Worm (Caenorhabditis elegans) whole organism, L4 larva: ENCODE results near the gene cccp-1.
A peak's percentile ranks its signal among the peaks of the same experiment; 100 is the strongest.

Experiments
- D1046.2 ChIP-seq: fragments of 200-800 bp; sonication (Bioruptor generic); IDR thresholded peaks from 2 replicates; pipeline ENCODE4 v1.3.6; 2022; ENCODE audit warnings: missing genetic modification characterization, missing compliant biosample characterization
- F49E8.2 ChIP-seq: sonication (generic microtip); optimal IDR thresholded peaks from 2 replicates; lab custom pipeline; 2016; ENCODE audit warnings: missing compliant biosample characterization, mild to moderate bottlenecking, missing genetic modification characterization, borderline replicate concordance
- R02D3.7 ChIP-seq: fragments of 150-350 bp; sonication (generic microtip); optimal IDR thresholded peaks from 3 replicates; lab custom pipeline; 2014; ENCODE audit warnings: missing biosample characterization, missing genetic modification characterization
- Y5F2A.4 ChIP-seq: fragments of 200-800 bp; sonication (Bioruptor generic); optimal IDR thresholded peaks from 2 replicates; lab custom pipeline; 2018; ENCODE audit warnings: mild to moderate bottlenecking, missing genetic modification characterization, missing compliant biosample characterization
- Y75B8A.6 ChIP-seq: fragments of 200-800 bp; sonication (Bioruptor generic); IDR thresholded peaks from 2 replicates; pipeline ENCODE4 v1.3.6; 2022; ENCODE audit warnings: missing genetic modification reagents, missing genetic modification characterization, missing compliant biosample characterization
- ZK546.5 ChIP-seq, 2 experiments: sonication (generic microtip); optimal IDR thresholded peaks; 2 replicates each; lab custom pipeline; 2017; ENCODE audit warnings: missing biosample characterization in 2 of 2, missing genetic modification characterization in 2 of 2
- aha-1 ChIP-seq: fragments of 150-350 bp; peaks from one replicate; lab custom pipeline; 2014; ENCODE audit warnings: missing biosample characterization, missing genetic modification characterization
- aly-2 ChIP-seq: sonication (generic microtip); optimal IDR thresholded peaks from 2 replicates; lab custom pipeline; 2018; ENCODE audit warnings: missing biosample characterization, missing genetic modification characterization
- attf-4 ChIP-seq: sonication (generic microtip); optimal IDR thresholded peaks from 3 replicates; lab custom pipeline; 2017; ENCODE audit warnings: missing biosample characterization, missing genetic modification characterization
- ceh-20 ChIP-seq: fragments of 200-800 bp; sonication (Bioruptor generic); IDR thresholded peaks from 2 replicates; pipeline ENCODE4 v1.3.6; 2022; ENCODE audit warnings: missing genetic modification reagents, missing genetic modification characterization, missing compliant biosample characterization
- ceh-28 ChIP-seq: fragments of 150-350 bp; optimal IDR thresholded peaks from 2 replicates; lab custom pipeline; 2014; ENCODE audit warnings: missing biosample characterization, missing genetic modification reagents, missing genetic modification characterization
- ces-1 ChIP-seq: fragments of 150-350 bp; sonication (generic microtip); optimal IDR thresholded peaks from 4 replicates; lab custom pipeline; 2014; ENCODE audit warnings: missing biosample characterization, missing genetic modification reagents, missing genetic modification characterization
- daf-16 ChIP-seq, 3 experiments: sonication (generic microtip); optimal IDR thresholded peaks; 2 replicates each; lab custom pipeline; 2016 to 2017; ENCODE audit warnings: missing genetic modification characterization in 3 of 3, missing genetic modification reagents in 3 of 3, mild to moderate bottlenecking in 2 of 3, missing compliant biosample characterization in 2 of 3, missing biosample characterization in 1 of 3, moderate library complexity in 1 of 3
- dmd-6 ChIP-seq: fragments of 200-800 bp; sonication (Bioruptor generic); IDR thresholded peaks from 2 replicates; pipeline ENCODE4 v1.3.6; 2022; ENCODE audit warnings: missing genetic modification reagents, missing genetic modification characterization, missing compliant biosample characterization
- dpl-1 ChIP-seq: fragments of 150-350 bp; optimal IDR thresholded peaks from 2 replicates; lab custom pipeline; 2014; ENCODE audit warnings: missing biosample characterization, missing genetic modification reagents, missing genetic modification characterization
- dve-1 ChIP-seq: sonication (generic microtip); optimal IDR thresholded peaks from 2 replicates; lab custom pipeline; 2017; ENCODE audit warnings: antibody characterized with exemption, mild to moderate bottlenecking, missing genetic modification characterization, missing compliant biosample characterization; ENCODE audit not compliant: insufficient read depth
- fos-1 ChIP-seq: fragments of 150-350 bp; optimal IDR thresholded peaks from 2 replicates; lab custom pipeline; 2014; ENCODE audit warnings: missing biosample characterization, missing genetic modification characterization
- hif-1 ChIP-seq, 2 experiments: sonication (generic microtip); optimal IDR thresholded peaks; 2 replicates each; lab custom pipeline; 2016 to 2017; ENCODE audit warnings: missing compliant biosample characterization in 2 of 2, missing genetic modification characterization in 2 of 2, missing genetic modification reagents in 2 of 2, missing genotype in 2 of 2, mild to moderate bottlenecking in 1 of 2
- hlh-30 ChIP-seq: sonication (generic microtip); optimal IDR thresholded peaks from 2 replicates; lab custom pipeline; 2017; ENCODE audit warnings: antibody characterized with exemption, mild to moderate bottlenecking, missing genetic modification characterization, missing compliant biosample characterization; ENCODE audit not compliant: insufficient read depth
- hmg-1.1 ChIP-seq: fragments of 200-800 bp; sonication (Bioruptor generic); IDR thresholded peaks from 2 replicates; pipeline ENCODE4 v1.3.6; 2022; ENCODE audit warnings: missing genetic modification reagents, missing genetic modification characterization, missing compliant biosample characterization
- lim-7 ChIP-seq: fragments of 200-800 bp; sonication (Bioruptor generic); IDR thresholded peaks from 2 replicates; pipeline ENCODE4 v1.3.6; 2022; ENCODE audit warnings: missing genetic modification characterization, missing compliant biosample characterization
- lin-1 ChIP-seq: fragments of 200-800 bp; sonication (Bioruptor generic); IDR thresholded peaks from 2 replicates; pipeline ENCODE4 v1.3.6; 2022; ENCODE audit warnings: missing genetic modification reagents, missing genetic modification characterization, missing compliant biosample characterization
- lin-38 ChIP-seq: fragments of 200-800 bp; sonication (Bioruptor generic); IDR thresholded peaks from 2 replicates; pipeline ENCODE4 v1.3.6; 2022; ENCODE audit warnings: missing genetic modification reagents, missing genetic modification characterization, missing compliant biosample characterization
- lsy-2 ChIP-seq, 2 experiments: fragments of 150-350 bp in 1 of 2; sonication (generic microtip) in 1 of 2; optimal IDR thresholded peaks; 2 replicates each; lab custom pipeline; 2014 to 2017; ENCODE audit warnings: missing biosample characterization in 2 of 2, missing genetic modification characterization in 2 of 2
- madf-5 ChIP-seq, 2 experiments: fragments of 200-800 bp; sonication (Bioruptor generic); IDR thresholded peaks; 2 replicates each; pipeline ENCODE4 v1.3.6; 2022; ENCODE audit warnings: missing compliant biosample characterization in 2 of 2, missing genetic modification characterization in 2 of 2
- mdl-1 ChIP-seq, 2 experiments: fragments of 150-350 bp in 1 of 2; sonication (generic microtip) in 1 of 2; optimal IDR thresholded peaks; 2 replicates each; lab custom pipeline; 2014 to 2017; ENCODE audit warnings: missing biosample characterization in 2 of 2, missing genetic modification characterization in 2 of 2
- mes-2 ChIP-seq: sonication (generic microtip); optimal IDR thresholded peaks from 2 replicates; lab custom pipeline; 2016; ENCODE audit warnings: missing genotype, mild to moderate bottlenecking, missing genetic modification characterization, missing compliant biosample characterization; ENCODE audit not compliant: poor library complexity, severe bottlenecking
- mxl-2 ChIP-seq: fragments of 200-800 bp; sonication (Bioruptor generic); conservative IDR thresholded peaks from 2 replicates; pipeline ENCODE4 v1.3.6; 2022; ENCODE audit warnings: missing genetic modification reagents, missing genetic modification characterization, missing compliant biosample characterization
- nhr-10 ChIP-seq: fragments of 150-350 bp; optimal IDR thresholded peaks from 2 replicates; lab custom pipeline; 2014; ENCODE audit warnings: missing biosample characterization, missing genetic modification characterization
- nhr-102 ChIP-seq: sonication (generic microtip); optimal IDR thresholded peaks from 2 replicates; lab custom pipeline; 2016; ENCODE audit warnings: mild to moderate bottlenecking, missing genetic modification characterization, moderate library complexity, missing compliant biosample characterization
- nhr-111 ChIP-seq: fragments of 200-800 bp; sonication (Bioruptor generic); optimal IDR thresholded peaks from 2 replicates; lab custom pipeline; 2018; ENCODE audit warnings: mild to moderate bottlenecking, missing genetic modification characterization, missing compliant biosample characterization
- nhr-28 ChIP-seq: fragments of 150-350 bp; optimal IDR thresholded peaks from 2 replicates; lab custom pipeline; 2014; ENCODE audit warnings: missing biosample characterization, missing genetic modification characterization
- nhr-41 ChIP-seq: fragments of 200-800 bp; sonication (Bioruptor generic); IDR thresholded peaks from 2 replicates; pipeline ENCODE4 v1.3.6; 2022; ENCODE audit warnings: missing genetic modification reagents, missing genetic modification characterization, missing compliant biosample characterization
- nhr-77 ChIP-seq: fragments of 150-350 bp; optimal IDR thresholded peaks from 2 replicates; lab custom pipeline; 2014; ENCODE audit warnings: missing biosample characterization, missing genetic modification characterization
- php-3 ChIP-seq: fragments of 200-800 bp; sonication (Bioruptor generic); IDR thresholded peaks from 2 replicates; pipeline ENCODE4 v1.3.6; 2022; ENCODE audit warnings: missing genetic modification reagents, missing genetic modification characterization, missing compliant biosample characterization
- pqm-1 ChIP-seq: sonication (generic microtip); optimal IDR thresholded peaks from 2 replicates; lab custom pipeline; 2017; ENCODE audit warnings: missing biosample characterization, missing genetic modification characterization
- saeg-2 ChIP-seq: fragments of 200-800 bp; sonication (Bioruptor generic); IDR thresholded peaks from 2 replicates; pipeline ENCODE4 v1.3.6; 2022; ENCODE audit warnings: missing genetic modification reagents, missing genetic modification characterization, missing compliant biosample characterization
- skn-1 ChIP-seq: fragments of 150-350 bp; optimal IDR thresholded peaks from 2 replicates; lab custom pipeline; 2014; ENCODE audit warnings: missing biosample characterization, missing genetic modification characterization
- unc-130 ChIP-seq: sonication (generic microtip); optimal IDR thresholded peaks from 2 replicates; lab custom pipeline; 2016; ENCODE audit warnings: missing genetic modification reagents, missing genetic modification characterization, missing compliant biosample characterization
- zfp-2 ChIP-seq: sonication (generic microtip); optimal IDR thresholded peaks from 2 replicates; lab custom pipeline; 2016; ENCODE audit warnings: mild to moderate bottlenecking, missing genetic modification characterization, missing compliant biosample characterization
- zip-11 ChIP-seq: fragments of 200-800 bp; sonication (Bioruptor generic); IDR thresholded peaks from 2 replicates; pipeline ENCODE4 v1.3.6; 2022; ENCODE audit warnings: missing genetic modification characterization, missing compliant biosample characterization
- ztf-7 ChIP-seq: fragments of 150-350 bp; optimal IDR thresholded peaks from 2 replicates; lab custom pipeline; 2014; ENCODE audit warnings: missing biosample characterization, missing genetic modification characterization

The cccp-1 gene

ce11 chrIII:12453785-12454184 lies 18.9 kb upstream of the cccp-1 start:
- TF ChIP-seq F49E8.2 (tag; lab: Kevin White, UChicago) (no peak), Y5F2A.4 (GFP tag; lab: Kevin White, UChicago) (no peak), dmd-6 (GFP tag; lab: Robert Waterston, UW) (peak; percentile 31), php-3 (GFP tag; lab: Robert Waterston, UW) (peak; percentile 44), daf-16 (GFP tag; optimal IDR thresholded peaks at IDR 0.05; lab: Kevin White, UChicago) (no peak), daf-16 (tag; optimal IDR thresholded peaks at IDR 0.05; lab: Kevin White, UChicago) (peak; percentile 75), hif-1 (tag; optimal IDR thresholded peaks at IDR 0.05; lab: Kevin White, UChicago) (no peak), dve-1 (tag; lab: Kevin White, UChicago) (peak; percentile 29), attf-4 (no peak), fos-1 (tag; lab: Kevin White, UChicago) (no peak), nhr-111 (GFP tag; lab: Kevin White, UChicago) (no peak), nhr-77 (no peak), aha-1 (peak; percentile 89), Y75B8A.6 (GFP tag; lab: Robert Waterston, UW) (no peak), saeg-2 (GFP tag; lab: Robert Waterston, UW) (no peak), nhr-28 (peak; percentile 32), mes-2 (tag; lab: Kevin White, UChicago) (peak; percentile 19), nhr-41 (GFP tag; lab: Robert Waterston, UW) (no peak), hlh-30 (tag; lab: Kevin White, UChicago) (peak; percentile 2), zip-11 (GFP tag; lab: Robert Waterston, UW) (no peak), mxl-2 (no peak), ZK546.5 (tag; optimal IDR thresholded peaks at IDR 0.05; lab: Kevin White, UChicago) (no peak), R02D3.7 (tag; lab: Kevin White, UChicago) (no peak), ceh-28 (tag; lab: Kevin White, UChicago) (peak; percentile 62), pqm-1 (tag; lab: Kevin White, UChicago) (peak; percentile 75), skn-1 (tag; lab: Kevin White, UChicago) (no peak), nhr-10 (tag; lab: Kevin White, UChicago) (no peak)

- peak in 1 of 2 experiments; percentile 33 for TF ChIP-seq lsy-2 (tag; optimal IDR thresholded peaks at IDR 0.05; lab: Kevin White, UChicago)
- peak; percentile 67 for TF ChIP-seq lin-38 (GFP tag; lab: Robert Waterston, UW)
- no peak for TF ChIP-seq lim-7 (GFP tag; lab: Robert Waterston, UW)
- TF ChIP-seq aha-1 = peak; percentile 49
- peak; percentile 47 for TF ChIP-seq mes-2 (tag; lab: Kevin White, UChicago)
Observed at ce11 chrIII:12455651-12456420, 16.8 kb upstream of the cccp-1 start.

- TF ChIP-seq ces-1 (no peak), ceh-28 (tag; lab: Kevin White, UChicago) (peak; percentile 62), dve-1 (tag; lab: Kevin White, UChicago) (peak; percentile 81), nhr-102 (tag; lab: Kevin White, UChicago) (no peak), aly-2 (no peak), nhr-10 (tag; lab: Kevin White, UChicago) (no peak), dpl-1 (peak; percentile 38), ceh-20 (GFP tag; lab: Robert Waterston, UW) (no peak), hif-1 (tag; optimal IDR thresholded peaks at IDR 0.05; lab: Kevin White, UChicago) (peak in 1 of 2 experiments; percentile 27), F49E8.2 (tag; lab: Kevin White, UChicago) (peak; percentile 58), hmg-1.1 (no peak), nhr-77 (peak; percentile 11), D1046.2 (GFP tag; lab: Robert Waterston, UW) (no peak), mxl-2 (no peak), pqm-1 (tag; lab: Kevin White, UChicago) (peak; percentile 40), aha-1 (peak; percentile 24), zfp-2 (tag; lab: Kevin White, UChicago) (no peak), mdl-1 (tag; optimal IDR thresholded peaks at IDR 0.05; lab: Kevin White, UChicago) (peak in 1 of 2 experiments; percentile 33), lin-1 (GFP tag; lab: Robert Waterston, UW) (no peak), madf-5 (GFP tag; IDR thresholded peaks at IDR 0.05; lab: Robert Waterston, UW) (0 out of 4 replicates have a peak, but pooled peaks of 1 of the 2 experiments have one; percentile 2), ztf-7 (tag; lab: Kevin White, UChicago) (peak; percentile 8), nhr-28 (peak; percentile 69), unc-130 (GFP tag; lab: Kevin White, UChicago) (peak; percentile 26)
Observed at ce11 chrIII:12456801-12457647, 15.6 kb upstream of the cccp-1 start, which contains the start of the genes scav-3 and Y49E10.21. Gene scav-3, minus strand, starts transcription at chrIII:12456850. Gene Y49E10.21, plus strand, starts transcription at chrIII:12457597.
